Worm (Caenorhabditis elegans): ENCODE data around the gene T12D8.10.

ce11 chrIII:13669519-13669918, 27.4 kb upstream of the T12D8.10 start:
- no peak for TF ChIP-seq nhr-10 (tag; optimal IDR thresholded peaks at IDR 0.05)
- TF ChIP-seq unc-130 (GFP tag; optimal IDR thresholded peaks at IDR 0.05) = no peak
- TF ChIP-seq zfp-2 (tag; optimal IDR thresholded peaks at IDR 0.05) = no peak
- no peak for TF ChIP-seq R02D3.7 (tag; optimal IDR thresholded peaks at IDR 0.05)
- no peak for TF ChIP-seq hlh-30 (tag; optimal IDR thresholded peaks at IDR 0.05; ENCODE audit: insufficient read depth)
- no peak for TF ChIP-seq nhr-42 (GFP tag; IDR thresholded peaks at IDR 0.05)
- TF ChIP-seq daf-16 (GFP tag; optimal IDR thresholded peaks at IDR 0.05) = no peak
- TF ChIP-seq daf-16 (tag; optimal IDR thresholded peaks at IDR 0.05) = no peak
- TF ChIP-seq unc-62 (GFP tag; optimal IDR thresholded peaks at IDR 0.05 in 1 of 2) = peak in 1 of 2 experiments; percentile 92
- no peak for TF ChIP-seq unc-62 (tag; optimal IDR thresholded peaks at IDR 0.05)
- no peak for TF ChIP-seq egl-27 (tag; optimal IDR thresholded peaks at IDR 0.05)
- TF ChIP-seq nhr-25 (tag; optimal IDR thresholded peaks at IDR 0.05; ENCODE audit: borderline replicate concordance, insufficient read depth) = no peak
- TF ChIP-seq lin-29 (GFP tag; IDR thresholded peaks at IDR 0.05) = no peak

Measured in whole organism, L4 larva.